Fruit fly (Drosophila melanogaster) whole organism, pupa: ENCODE measurements around the gene CG14362.

Source experiments
- CG14655 ChIP-seq: fragments of 200-800 bp; sonication (Bioruptor generic); optimal IDR thresholded peaks from 3 replicates; lab custom pipeline; 2017; ENCODE audit warnings: mild to moderate bottlenecking, missing biosample characterization, missing genetic modification reagents, missing genetic modification characterization
- CG17806 ChIP-seq: fragments of 200-800 bp; sonication (Bioruptor generic); optimal IDR thresholded peaks from 2 replicates; lab custom pipeline; 2018; ENCODE audit warnings: missing biosample characterization, mild to moderate bottlenecking, missing genetic modification characterization, moderate library complexity
- CG32121 ChIP-seq: fragments of 200-800 bp; sonication (Bioruptor generic); IDR thresholded peaks from 2 replicates; pipeline ENCODE4 v1.3.6; 2022; ENCODE audit warnings: missing biosample characterization, missing genetic modification characterization
- CG34367 ChIP-seq: fragments of 200-800 bp; sonication (Bioruptor generic); optimal IDR thresholded peaks from 2 replicates; lab custom pipeline; 2018; ENCODE audit warnings: missing biosample characterization, mild to moderate bottlenecking, missing genetic modification characterization
- CG8159 ChIP-seq: fragments of 200-800 bp; sonication (Bioruptor generic); optimal IDR thresholded peaks from 3 replicates; lab custom pipeline; 2018; ENCODE audit warnings: missing biosample characterization, mild to moderate bottlenecking, missing genetic modification characterization, moderate library complexity
- CG8301 ChIP-seq: fragments of 200-800 bp; sonication (Bioruptor generic); optimal IDR thresholded peaks from 2 replicates; lab custom pipeline; 2018; ENCODE audit warnings: missing biosample characterization, mild to moderate bottlenecking, missing genetic modification characterization
- CG9948 ChIP-seq: fragments of 200-800 bp; sonication (Bioruptor generic); optimal IDR thresholded peaks from 2 replicates; lab custom pipeline; 2018; ENCODE audit warnings: missing biosample characterization, mild to moderate bottlenecking, missing genetic modification characterization, moderate library complexity
- D1 ChIP-seq: fragments of 200-800 bp; sonication (Bioruptor generic); optimal IDR thresholded peaks from 2 replicates; lab custom pipeline; 2018; ENCODE audit warnings: missing biosample characterization, mild to moderate bottlenecking, missing genetic modification characterization, moderate library complexity
- EcR ChIP-seq: fragments of 200-800 bp; sonication (Bioruptor generic); optimal IDR thresholded peaks from 3 replicates; lab custom pipeline; 2019; ENCODE audit warnings: missing biosample characterization, missing genetic modification characterization, mild to moderate bottlenecking, moderate library complexity, missing genetic modification reagents
- Ets98B ChIP-seq: fragments of 200-800 bp; sonication (Bioruptor generic); IDR thresholded peaks from 2 replicates; pipeline ENCODE4 v1.3.6; 2022; ENCODE audit warnings: missing biosample characterization, missing genetic modification characterization
- Pif1A ChIP-seq: fragments of 200-800 bp; sonication (Bioruptor generic); optimal IDR thresholded peaks from 3 replicates; lab custom pipeline; 2016; ENCODE audit warnings: missing biosample characterization, missing genetic modification characterization
- Snoo ChIP-seq: fragments of 200-800 bp; sonication (Bioruptor generic); optimal IDR thresholded peaks from 3 replicates; lab custom pipeline; 2017; ENCODE audit warnings: missing biosample characterization, mild to moderate bottlenecking, missing genetic modification characterization, inconsistent platforms

dm6 chr3R:13842532-13842931 lies 12.7 kb downstream of the CG14362 start:
- TF ChIP-seq CG32121 (GFP tag; lab: Robert Waterston, UW) (no peak), CG8301 (no peak), EcR (no peak), CG14655 (GFP tag; lab: Kevin White, UChicago) (no peak), D1 (tag; lab: Kevin White, UChicago) (no peak), CG9948 (no peak), CG17806 (tag; lab: Kevin White, UChicago) (no peak), CG34367 (tag; lab: Kevin White, UChicago) (no peak), Snoo (tag; lab: Kevin White, UChicago) (no peak), Ets98B (no peak), Pif1A (GFP tag; lab: Kevin White, UChicago) (no peak), CG8159 (tag; lab: Kevin White, UChicago) (no peak)
